Worm (Caenorhabditis elegans): Measurements from ENCODE around the gene F52G3.7.

Gene F52G3.7

ce11 chrX:16963519-16963971 lies at the start of gene F52G3.7, which contains the start of gene F52G3.1:
Gene F52G3.7 (plus strand): TSS chrX:16963921.
Gene F52G3.1 (plus strand): TSS chrX:16963871.
- TF ChIP-seq W03F9.2 (tag; optimal IDR thresholded peaks at IDR 0.05) = no peak
- no peak for TF ChIP-seq dao-5 (tag; optimal IDR thresholded peaks at IDR 0.05)
- no peak for TF ChIP-seq him-1 (tag; optimal IDR thresholded peaks at IDR 0.05)

DNA sequence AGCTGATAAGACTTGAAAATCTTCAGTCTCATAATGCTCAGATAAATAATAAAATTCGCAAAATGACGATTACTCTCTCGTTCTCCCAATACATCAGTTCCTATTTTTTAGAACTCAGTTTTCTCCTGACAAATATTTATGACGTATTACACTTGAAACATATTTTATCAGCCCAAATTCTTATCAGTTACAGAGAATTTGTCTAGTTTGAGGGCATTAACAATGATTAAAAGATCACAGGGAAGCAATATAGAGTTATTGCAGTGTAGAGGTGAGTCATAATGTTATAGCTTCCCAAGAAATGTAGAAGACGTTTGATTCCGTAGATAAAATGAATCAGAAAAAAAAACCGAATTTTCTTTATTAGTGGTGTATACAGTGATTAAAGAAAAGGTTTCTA lies 44.3 kb upstream of the F52G3.7 start:
- TF ChIP-seq him-1 (tag; optimal IDR thresholded peaks at IDR 0.05) (no peak), dao-5 (tag; optimal IDR thresholded peaks at IDR 0.05) (no peak), W03F9.2 (tag; optimal IDR thresholded peaks at IDR 0.05) (no peak)

ce11 chrX:16921533-16921932 lies 42.2 kb upstream of the F52G3.7 start, which contains the start of gene fbxb-114:
Gene fbxb-114 (plus strand): TSS chrX:16921833.
- TF ChIP-seq him-1 (tag; optimal IDR thresholded peaks at IDR 0.05) (no peak), dao-5 (tag; optimal IDR thresholded peaks at IDR 0.05) (no peak), W03F9.2 (tag; optimal IDR thresholded peaks at IDR 0.05) (no peak)

DNA sequence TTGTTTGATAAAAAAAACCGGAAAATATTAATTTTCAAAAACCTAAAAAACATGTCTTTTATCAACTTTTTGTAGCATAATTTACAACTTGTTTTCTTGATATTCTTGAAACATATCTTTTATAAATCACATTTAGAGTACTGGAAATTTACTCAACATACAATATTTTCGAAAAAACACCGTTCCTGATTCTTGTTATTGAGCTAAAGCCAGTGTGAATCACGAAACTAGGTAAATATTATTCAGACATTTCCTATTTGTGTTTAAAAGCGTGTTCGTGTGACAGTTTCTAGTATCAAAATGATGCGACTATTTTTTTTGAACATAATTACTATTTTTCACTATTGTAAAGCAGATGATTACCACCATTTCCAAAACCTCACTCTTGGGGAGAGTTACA lies 40.1 kb upstream of the F52G3.7 start, which contains the start of gene C30E1.4:
C30E1.4 (plus strand) TSS at position 301 of the 400 bp plus-strand sequence.
- TF ChIP-seq him-1 (tag; optimal IDR thresholded peaks at IDR 0.05) (no peak), dao-5 (tag; optimal IDR thresholded peaks at IDR 0.05) (no peak), W03F9.2 (tag; optimal IDR thresholded peaks at IDR 0.05) (no peak)

DNA sequence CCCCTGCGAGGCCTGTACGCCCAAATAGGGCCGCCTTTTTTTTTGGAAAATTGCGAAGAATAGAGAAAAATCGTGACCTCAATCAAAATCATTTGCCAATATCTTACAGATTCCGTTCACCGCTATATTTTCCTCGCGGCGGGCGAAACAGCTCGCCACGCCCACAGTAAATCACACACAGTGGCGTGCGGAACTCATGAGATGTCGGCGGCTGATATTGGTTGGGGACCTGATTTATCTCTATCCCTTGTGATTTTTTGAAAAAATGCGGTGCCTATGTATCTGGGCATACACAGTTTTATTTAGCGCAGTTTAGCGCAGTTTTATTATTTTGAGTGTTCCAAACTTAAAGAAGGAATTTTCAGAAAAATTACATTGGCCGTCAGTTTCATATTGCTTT lies 38.4 kb upstream of the F52G3.7 start:
- no peak for TF ChIP-seq W03F9.2 (tag; optimal IDR thresholded peaks at IDR 0.05)
- no peak for TF ChIP-seq him-1 (tag; optimal IDR thresholded peaks at IDR 0.05)
- TF ChIP-seq dao-5 (tag; optimal IDR thresholded peaks at IDR 0.05) = no peak

DNA sequence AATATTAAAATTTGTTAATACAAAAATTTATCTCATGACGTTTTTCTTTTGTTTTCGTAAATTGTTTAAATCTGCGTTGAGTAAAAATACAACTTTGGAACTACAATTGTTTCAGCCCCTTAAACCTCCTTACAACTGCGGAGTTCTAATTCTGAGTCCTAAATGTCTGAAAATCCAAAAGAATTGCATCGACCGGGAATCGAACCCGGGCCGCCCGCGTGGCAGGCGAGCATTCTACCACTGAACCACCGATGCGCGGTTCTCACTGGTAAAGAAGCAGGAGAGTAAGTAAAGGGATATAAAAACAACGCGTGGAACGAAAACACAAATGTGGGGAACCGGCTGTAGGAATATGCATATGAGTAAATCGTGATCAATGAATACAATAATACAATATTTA lies 35.6 kb upstream of the F52G3.7 start:
- no peak for TF ChIP-seq dao-5 (tag; optimal IDR thresholded peaks at IDR 0.05)
- TF ChIP-seq W03F9.2 (tag; optimal IDR thresholded peaks at IDR 0.05) = no peak
- TF ChIP-seq him-1 (tag; optimal IDR thresholded peaks at IDR 0.05) = peak; percentile 52

DNA sequence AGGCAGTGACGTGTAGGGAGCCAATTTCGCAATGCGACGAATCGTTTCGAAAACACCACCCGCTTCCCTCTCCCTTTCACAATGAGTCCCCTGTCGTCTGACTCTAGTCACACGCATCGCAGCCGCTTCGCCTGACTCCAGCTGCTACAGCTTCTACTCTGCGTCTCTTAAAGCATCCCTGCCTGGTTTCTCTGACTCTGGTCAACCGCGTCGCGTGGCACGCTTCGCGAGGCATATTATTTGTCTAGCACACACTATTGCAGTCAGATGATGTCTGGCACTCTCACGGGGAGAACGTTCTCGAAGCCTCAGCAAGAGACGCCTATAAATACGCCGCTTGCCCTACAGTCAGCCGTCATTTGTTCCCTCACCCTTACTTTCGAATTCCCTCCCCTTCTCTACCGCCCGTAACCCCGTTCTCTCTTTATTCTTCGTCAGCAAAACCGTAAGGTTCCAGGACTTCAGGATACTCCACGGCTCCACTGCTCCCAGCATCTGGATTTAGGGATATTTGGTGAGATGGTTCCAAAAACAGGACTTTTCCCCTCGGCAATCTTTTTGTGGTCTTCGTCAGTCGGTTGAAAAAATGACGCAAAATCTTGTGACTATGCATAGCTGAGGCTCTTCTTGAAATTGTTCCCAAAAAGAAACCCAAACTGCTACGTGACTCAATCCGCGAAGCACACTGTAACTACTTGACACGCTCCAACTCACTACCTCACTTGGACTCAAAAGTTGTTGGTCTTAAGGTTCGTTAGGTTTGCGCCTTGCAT lies 34.0 kb upstream of the F52G3.7 start:
- TF ChIP-seq him-1 (tag; optimal IDR thresholded peaks at IDR 0.05) = peak; percentile 96
- peak; percentile 90 for TF ChIP-seq W03F9.2 (tag; optimal IDR thresholded peaks at IDR 0.05)
- TF ChIP-seq dao-5 (tag; optimal IDR thresholded peaks at IDR 0.05) = peak; percentile 64

- TF ChIP-seq dao-5 (tag; optimal IDR thresholded peaks at IDR 0.05) (no peak), W03F9.2 (tag; optimal IDR thresholded peaks at IDR 0.05) (no peak), him-1 (tag; optimal IDR thresholded peaks at IDR 0.05) (no peak)
Measured at ce11 chrX:16930333-16930621, 33.4 kb upstream of the F52G3.7 start.

DNA sequence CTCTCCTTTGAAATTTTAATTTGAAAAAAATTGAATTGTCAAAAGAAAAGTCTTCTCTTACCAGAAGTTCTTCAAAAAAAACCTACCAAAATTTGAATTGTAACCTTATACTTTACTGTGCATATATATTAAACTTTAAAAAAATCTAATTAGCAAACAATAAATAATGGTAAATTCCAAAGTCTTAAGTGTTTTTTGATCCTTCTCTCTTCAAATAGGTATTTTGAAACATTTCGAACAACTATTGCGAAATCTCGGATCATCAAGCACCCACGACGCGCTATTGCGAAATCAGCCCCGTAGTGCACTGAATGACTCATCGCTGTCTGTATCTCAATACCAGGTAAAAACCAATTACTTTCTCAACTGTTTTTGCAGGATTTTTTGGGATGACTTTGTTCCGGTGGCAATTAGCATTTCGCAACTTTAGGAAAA lies 33.0 kb upstream of the F52G3.7 start:
- TF ChIP-seq him-1 (tag; optimal IDR thresholded peaks at IDR 0.05) (peak; percentile 36), dao-5 (tag; optimal IDR thresholded peaks at IDR 0.05) (peak; percentile 62), W03F9.2 (tag; optimal IDR thresholded peaks at IDR 0.05) (no peak)

ce11 chrX:16931255-16932023 lies 32.3 kb upstream of the F52G3.7 start:
- TF ChIP-seq W03F9.2 (tag; optimal IDR thresholded peaks at IDR 0.05) (no peak), him-1 (tag; optimal IDR thresholded peaks at IDR 0.05) (no peak), dao-5 (tag; optimal IDR thresholded peaks at IDR 0.05) (no peak)

DNA sequence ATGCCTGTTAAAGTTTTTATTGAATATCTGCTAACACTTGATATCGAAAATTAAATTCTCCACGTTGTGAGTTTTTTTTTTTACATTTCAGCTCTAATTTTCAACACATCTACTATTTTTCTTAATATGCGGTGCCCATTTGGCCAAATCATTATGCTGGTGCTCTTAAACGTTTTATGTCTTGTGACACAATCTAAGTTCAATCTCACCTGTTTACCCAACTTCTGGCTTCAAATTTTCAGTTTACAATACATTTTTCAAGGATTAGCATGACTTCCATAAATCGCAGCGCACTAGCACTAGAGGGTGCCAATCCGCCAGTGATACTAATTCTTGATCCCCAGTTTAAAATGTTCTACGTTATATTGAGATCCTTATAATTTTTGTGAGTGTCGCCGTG lies 21.4 kb upstream of the F52G3.7 start:
- TF ChIP-seq W03F9.2 (tag; optimal IDR thresholded peaks at IDR 0.05) = no peak
- TF ChIP-seq dao-5 (tag; optimal IDR thresholded peaks at IDR 0.05) = no peak
- no peak for TF ChIP-seq him-1 (tag; optimal IDR thresholded peaks at IDR 0.05)

DNA sequence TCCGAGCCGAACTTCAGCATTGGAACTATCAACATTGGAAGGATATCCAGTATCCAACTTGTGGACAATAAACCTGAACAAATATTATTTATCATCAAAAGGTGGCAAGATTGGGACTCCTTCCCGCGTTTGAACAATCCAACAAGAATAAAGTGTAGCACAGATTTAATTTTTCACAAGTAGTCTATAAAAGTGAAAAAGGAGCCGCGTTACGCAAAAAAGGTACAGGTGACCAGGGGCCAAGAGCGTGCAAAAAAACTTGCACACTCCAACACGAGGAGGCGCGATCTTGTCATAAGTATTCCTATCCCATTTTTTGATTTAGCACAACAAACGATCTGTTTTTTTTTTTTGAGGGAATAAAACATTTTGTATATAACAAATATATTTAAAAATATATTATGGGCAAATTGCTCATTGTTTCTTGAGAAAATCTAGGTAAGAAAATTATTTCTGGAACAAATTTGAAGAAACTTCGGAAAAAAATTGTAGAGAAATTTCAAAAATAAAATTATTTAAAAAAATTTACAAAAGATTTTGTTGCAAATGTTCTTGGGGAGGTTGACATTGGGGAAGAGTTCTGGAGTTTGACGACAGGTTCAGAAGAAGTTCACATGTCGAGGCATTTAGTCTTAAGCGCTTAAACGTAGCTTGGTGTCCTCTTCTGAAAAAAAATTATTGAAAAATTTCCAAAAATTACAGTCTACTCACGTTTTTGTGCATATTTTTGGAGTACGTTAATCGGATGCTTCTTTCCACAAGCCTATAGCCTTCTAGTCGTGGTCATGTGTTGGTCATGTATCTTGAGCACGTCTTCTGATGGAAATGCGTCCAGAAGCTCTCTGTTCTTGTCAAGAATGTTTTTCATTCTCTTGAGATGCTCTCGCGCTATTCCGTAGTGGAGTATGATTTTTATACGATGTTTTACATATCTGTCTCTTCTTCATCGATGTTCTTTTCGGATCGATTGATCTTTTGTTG lies 19.5 kb upstream of the F52G3.7 start:
- TF ChIP-seq dao-5 (tag; optimal IDR thresholded peaks at IDR 0.05) (no peak), W03F9.2 (tag; optimal IDR thresholded peaks at IDR 0.05) (no peak), him-1 (tag; optimal IDR thresholded peaks at IDR 0.05) (peak; percentile 30)

DNA sequence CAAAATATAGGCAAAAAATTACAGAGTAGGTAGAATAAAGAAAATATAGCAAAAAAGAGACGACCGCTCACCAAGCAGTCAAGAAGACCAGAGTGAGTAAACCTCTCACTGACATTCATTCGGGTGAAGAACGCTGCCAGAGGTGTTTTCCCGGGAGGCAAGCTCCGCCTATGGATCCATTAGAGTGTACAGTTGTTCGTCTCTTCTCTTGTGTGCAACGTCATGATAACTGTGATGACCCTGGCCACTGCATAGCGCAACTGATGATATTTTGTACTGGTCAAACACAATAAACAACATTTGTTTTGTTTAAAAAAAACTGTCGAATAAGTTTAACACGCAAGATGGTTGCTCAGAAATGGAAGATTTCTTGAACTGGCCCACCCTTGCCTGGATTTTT lies 10.9 kb upstream of the F52G3.7 start, which contains the start of gene F52G3.8:
F52G3.8 (minus strand) TSS at position 101 of the 400 bp plus-strand sequence.
- TF ChIP-seq dao-5 (tag; optimal IDR thresholded peaks at IDR 0.05) = no peak
- no peak for TF ChIP-seq him-1 (tag; optimal IDR thresholded peaks at IDR 0.05)
- no peak for TF ChIP-seq W03F9.2 (tag; optimal IDR thresholded peaks at IDR 0.05)
